Fruit fly (Drosophila melanogaster) whole organism, larva: Measurements from ENCODE around the gene CG32551.

Source experiments
- noc ChIP-seq: fragments of 200-800 bp; sonication (Bioruptor generic); optimal IDR thresholded peaks from 3 replicates; lab custom pipeline; 2019; ENCODE audit warnings: missing biosample characterization, mild to moderate bottlenecking, missing genetic modification characterization, moderate library complexity

CG32551 gene

dm6 chrX:18452717-18453116, 14.0 kb downstream of the CG32551 start:
- TF ChIP-seq noc, result no peak

dm6 chrX:18460318-18460717, 21.6 kb downstream of the CG32551 start, which contains the start of gene CG43843:
CG43843 (minus strand) TSS chrX:18460418.
- no peak for TF ChIP-seq noc

DNA sequence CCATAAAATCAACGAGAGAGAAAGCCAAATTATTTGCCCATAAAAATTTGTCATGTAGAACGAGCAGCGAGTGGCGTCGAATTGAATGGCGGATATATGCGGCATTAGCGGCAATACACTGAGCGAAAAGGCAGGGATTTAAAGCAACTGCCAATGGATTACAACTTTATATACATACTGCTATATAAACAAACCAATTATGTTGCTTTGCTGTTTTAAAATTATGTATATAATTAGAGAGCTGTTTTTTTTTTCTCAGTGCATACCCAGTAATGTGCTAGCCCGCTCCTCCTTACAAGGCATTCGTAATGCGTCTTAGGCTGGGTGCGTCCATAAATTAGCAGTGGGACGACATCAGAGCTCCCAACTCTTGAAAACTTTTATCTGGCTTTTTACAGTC, 29.2 kb downstream of the CG32551 start:
- no peak for TF ChIP-seq noc

dm6 chrX:18479307-18480134, 40.9 kb downstream of the CG32551 start, which contains the start of gene CG32547:
CG32547 (minus strand) TSS chrX:18479487.
- TF ChIP-seq noc, result no peak

DNA sequence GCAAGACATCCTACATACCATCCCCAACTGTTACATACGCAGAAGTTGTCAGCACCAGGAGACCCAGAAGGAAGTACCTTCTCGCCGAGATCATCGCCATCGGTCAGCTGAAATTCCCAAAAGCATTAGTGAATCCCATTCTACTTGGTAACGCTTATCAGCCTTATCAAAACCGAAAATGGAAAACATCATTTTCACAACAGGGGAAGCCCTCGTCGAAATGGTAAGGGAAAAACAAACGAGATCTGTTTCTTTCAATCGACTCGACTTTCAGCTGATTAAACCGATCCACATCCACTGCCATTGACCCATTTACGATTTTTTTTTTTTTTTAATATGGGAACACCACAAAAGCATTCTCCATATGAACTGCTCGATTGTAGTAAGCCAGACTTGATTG, 43.9 kb downstream of the CG32551 start:
- TF ChIP-seq noc, result no peak

DNA sequence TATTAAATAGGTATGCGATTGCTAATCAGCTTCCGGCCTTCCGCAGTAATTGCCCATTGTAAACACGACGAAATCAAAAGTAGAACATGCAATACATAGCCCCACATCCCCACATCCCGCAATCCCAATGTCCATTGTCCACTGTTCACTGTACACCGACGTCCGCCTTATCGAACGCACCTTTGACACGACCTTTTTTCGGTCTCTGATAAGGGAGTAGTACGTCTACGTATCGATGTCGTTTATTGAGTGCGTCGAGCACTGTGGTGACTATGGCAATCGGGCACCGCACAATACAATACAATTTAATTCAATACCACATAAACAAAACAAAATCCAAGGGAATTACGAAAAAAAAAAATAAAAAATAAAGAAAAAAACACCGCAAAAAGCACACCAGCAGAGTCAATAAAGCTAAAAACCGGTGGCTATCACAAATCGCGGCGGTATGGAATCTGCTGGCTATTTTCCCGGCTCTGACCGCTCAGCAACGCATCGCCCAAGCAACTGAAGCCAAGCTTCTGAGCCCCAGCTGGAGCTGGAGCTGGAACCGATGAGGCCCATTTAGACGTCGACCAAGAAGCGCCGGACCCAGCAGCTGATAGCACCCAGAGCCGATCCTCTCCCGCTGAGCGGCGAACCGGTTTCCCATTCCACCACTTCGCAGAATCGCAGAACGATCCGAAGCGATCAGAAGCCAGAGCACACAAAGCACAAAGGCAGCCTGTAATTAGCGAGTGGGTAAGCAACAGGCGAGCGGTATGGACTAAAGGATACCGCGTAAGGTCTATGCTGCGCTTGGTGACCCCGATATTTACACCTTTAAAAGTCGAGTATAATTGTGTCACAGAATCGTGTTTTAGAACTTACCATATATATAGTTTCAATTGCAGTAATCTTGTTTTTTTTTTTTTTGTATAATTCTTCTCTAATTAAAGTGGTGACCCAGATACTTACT, 44.9 kb downstream of the CG32551 start, which contains the start of gene Hayan:
Gene Hayan, minus strand, starts transcription at position 512 of the 958 bp plus-strand sequence.
- no peak for TF ChIP-seq noc

DNA sequence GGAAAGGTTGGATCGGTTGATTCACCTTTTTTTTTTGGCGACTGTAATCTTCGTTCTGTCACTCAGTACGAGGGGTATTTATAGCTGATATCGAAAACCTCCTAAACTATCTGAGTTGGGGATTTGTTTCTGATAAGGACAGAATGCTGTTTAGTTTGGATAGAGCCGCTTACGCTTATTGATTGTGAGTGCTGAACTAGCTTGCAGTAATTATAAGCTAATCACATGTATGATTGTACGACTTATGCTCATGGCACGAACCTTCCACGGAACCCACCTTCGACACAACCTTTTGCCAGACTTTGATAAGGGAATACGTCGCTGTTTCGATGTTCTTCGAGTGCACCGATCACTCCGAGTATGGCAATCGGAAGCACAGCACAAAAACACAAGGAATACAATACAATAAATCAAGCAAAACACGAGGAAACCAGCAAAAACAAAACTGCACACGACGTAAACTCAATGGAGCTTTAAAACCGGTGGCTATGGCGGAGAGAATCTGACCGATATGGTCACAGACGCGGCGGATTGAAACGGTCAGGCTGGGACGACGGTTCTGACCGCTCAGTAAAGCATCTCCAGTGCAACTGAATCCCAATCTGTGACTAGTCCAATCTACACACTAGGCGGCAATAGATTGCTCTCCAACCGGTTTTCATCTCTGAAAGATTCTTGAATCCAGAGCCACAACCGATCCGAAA, 47.8 kb downstream of the CG32551 start, which contains the start of gene psh:
Gene psh, minus strand, starts transcription at position 566 of the 704 bp plus-strand sequence.
- no peak for TF ChIP-seq noc
